Worm (Caenorhabditis elegans) whole organism, early embryonic: ENCODE measurements around the gene F46B6.9.

Source experiments
- B0310.2 ChIP-seq: sonication (generic microtip); optimal IDR thresholded peaks from 2 replicates; lab custom pipeline; 2016; ENCODE audit warnings: mild to moderate bottlenecking, missing genetic modification characterization, missing compliant biosample characterization
- F13C5.2 ChIP-seq: sonication (generic microtip); optimal IDR thresholded peaks from 2 replicates; lab custom pipeline; 2017; ENCODE audit warnings: mild to moderate bottlenecking, missing genetic modification characterization, inconsistent platforms, missing compliant biosample characterization
- aly-1 ChIP-seq: sonication (generic microtip); optimal IDR thresholded peaks from 2 replicates; lab custom pipeline; 2016; ENCODE audit warnings: missing genetic modification characterization, missing compliant biosample characterization
- ama-1 ChIP-seq: fragments of 150-350 bp; optimal IDR thresholded peaks from 2 replicates; lab custom pipeline; 2014
- ceh-13 ChIP-seq: fragments of 200-800 bp; sonication (Bioruptor generic); optimal IDR thresholded peaks from 2 replicates; lab custom pipeline; 2018; ENCODE audit warnings: mild to moderate bottlenecking, missing genetic modification characterization, missing compliant biosample characterization
- ceh-36 ChIP-seq: sonication (generic microtip); optimal IDR thresholded peaks from 2 replicates; lab custom pipeline; 2016; ENCODE audit warnings: missing genetic modification characterization, inconsistent platforms, missing compliant biosample characterization
- ets-7 ChIP-seq: sonication (generic microtip); optimal IDR thresholded peaks from 2 replicates; lab custom pipeline; 2016; ENCODE audit warnings: missing genotype, missing genetic modification characterization, missing compliant biosample characterization
- flt-1 ChIP-seq: fragments of 200-800 bp; sonication (Bioruptor generic); IDR thresholded peaks from 2 replicates; pipeline ENCODE4 v1.3.6; 2022; ENCODE audit warnings: missing genetic modification characterization, missing compliant biosample characterization
- hmbx-1 ChIP-seq: sonication (generic microtip); optimal IDR thresholded peaks from 2 replicates; lab custom pipeline; 2016; ENCODE audit warnings: mild to moderate bottlenecking, missing genetic modification characterization, missing compliant biosample characterization
- hmg-4 ChIP-seq: fragments of 200-800 bp; sonication (Bioruptor generic); optimal IDR thresholded peaks from 2 replicates; lab custom pipeline; 2018; ENCODE audit warnings: mild to moderate bottlenecking, missing genetic modification characterization, missing compliant biosample characterization
- hnd-1 ChIP-seq: sonication (generic microtip); optimal IDR thresholded peaks from 2 replicates; lab custom pipeline; 2016; ENCODE audit warnings: missing genetic modification characterization, missing compliant biosample characterization
- pes-1 ChIP-seq: fragments of 200-800 bp; sonication (Bioruptor generic); IDR thresholded peaks from 2 replicates; pipeline ENCODE4 v1.3.6; 2022; ENCODE audit warnings: missing genetic modification reagents, missing genetic modification characterization, missing compliant biosample characterization
- scrt-1 ChIP-seq: fragments of 200-800 bp; sonication (Bioruptor generic); IDR thresholded peaks from 2 replicates; pipeline ENCODE4 v1.3.6; 2022; ENCODE audit warnings: missing genetic modification characterization, missing compliant biosample characterization
- sea-1 ChIP-seq: fragments of 200-800 bp; sonication (Bioruptor generic); conservative IDR thresholded peaks from 2 replicates; pipeline ENCODE4 v1.3.6; 2022; ENCODE audit warnings: missing genetic modification characterization, missing compliant biosample characterization
- tbx-11 ChIP-seq: fragments of 200-800 bp; sonication (Bioruptor generic); IDR thresholded peaks from 2 replicates; pipeline ENCODE4 v1.3.6; 2022; ENCODE audit warnings: missing genetic modification characterization, missing compliant biosample characterization
- tbx-37 ChIP-seq: fragments of 200-800 bp; sonication (Bioruptor generic); conservative IDR thresholded peaks from 2 replicates; pipeline ENCODE4 v1.3.6; 2022; ENCODE audit warnings: missing genetic modification reagents, missing genetic modification characterization, missing compliant biosample characterization
- tra-4 ChIP-seq: sonication (generic microtip); optimal IDR thresholded peaks from 2 replicates; lab custom pipeline; 2017; ENCODE audit warnings: missing genetic modification characterization, missing compliant biosample characterization

F46B6.9 gene

DNA sequence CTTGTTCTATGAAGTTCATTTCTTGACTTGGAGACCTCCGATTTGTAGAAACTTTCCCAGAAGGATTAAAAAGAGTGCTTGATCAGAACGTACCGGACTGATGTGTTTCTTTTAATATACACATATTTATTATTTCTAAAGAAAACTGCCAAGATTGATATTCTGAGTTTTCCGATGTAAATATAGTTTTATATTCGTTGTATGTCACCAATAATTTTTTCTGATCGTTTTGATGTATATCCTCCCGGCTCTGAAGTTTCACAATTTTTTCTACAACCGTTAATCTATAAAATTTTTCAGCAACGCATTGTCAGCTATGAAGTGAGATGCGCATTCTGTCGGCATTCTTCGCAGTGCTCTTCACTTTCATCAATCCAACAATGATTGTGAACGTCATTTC lies at the start of gene F46B6.9:
Gene F46B6.9 (plus strand): TSS at position 301 of the 400 bp plus-strand sequence.
- no peak for TF ChIP-seq ceh-36 (tag; lab: Kevin White, UChicago)
- no peak for TF ChIP-seq tra-4 (tag; lab: Kevin White, UChicago)
- TF ChIP-seq ama-1 (lab: Kevin White, UChicago) = no peak
- TF ChIP-seq hnd-1 = no peak
- no peak for TF ChIP-seq tbx-11 (GFP tag; lab: Robert Waterston, UW)
- TF ChIP-seq scrt-1 (GFP tag; lab: Robert Waterston, UW) = no peak
- TF ChIP-seq hmg-4 = no peak
- TF ChIP-seq tbx-37 = no peak
- TF ChIP-seq flt-1 = no peak
- no peak for TF ChIP-seq hmbx-1 (tag; lab: Kevin White, UChicago)
- no peak for TF ChIP-seq aly-1 (tag; lab: Kevin White, UChicago)
- no peak for TF ChIP-seq pes-1
- no peak for TF ChIP-seq ceh-13 (GFP tag; lab: Kevin White, UChicago)
- no peak for TF ChIP-seq B0310.2 (tag; lab: Kevin White, UChicago)
- no peak for TF ChIP-seq sea-1 (GFP tag; lab: Robert Waterston, UW)
- no peak for TF ChIP-seq ets-7

DNA sequence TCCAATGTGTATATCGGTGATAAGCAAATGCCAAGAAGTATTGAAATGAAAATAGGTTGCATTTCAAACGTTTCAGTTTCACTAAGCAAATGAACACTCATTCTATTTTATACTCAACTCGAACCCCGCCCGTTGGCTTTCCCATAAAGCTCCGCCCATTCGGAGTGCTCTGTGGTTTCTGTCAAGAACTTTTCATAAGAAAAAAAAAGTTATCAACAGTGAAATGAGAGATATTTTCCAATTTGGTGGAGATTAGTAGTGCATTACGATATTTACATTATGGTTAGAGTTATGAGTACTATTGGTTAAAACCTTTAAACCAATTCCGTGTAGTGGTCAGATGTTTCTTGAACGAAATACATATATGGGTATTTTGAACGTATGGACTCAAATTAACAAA lies 46.4 kb upstream of the F46B6.9 start, which contains the start of gene F58E6.4:
Gene F58E6.4 (minus strand): TSS at position 101 of the 400 bp plus-strand sequence.
- TF ChIP-seq B0310.2 (tag; lab: Kevin White, UChicago) = no peak
- TF ChIP-seq sea-1 (GFP tag; lab: Robert Waterston, UW) = no peak
- TF ChIP-seq ceh-13 (GFP tag; lab: Kevin White, UChicago) = no peak
- no peak for TF ChIP-seq hmg-4
- TF ChIP-seq pes-1 = no peak
- no peak for TF ChIP-seq ets-7
- no peak for TF ChIP-seq ceh-36 (tag; lab: Kevin White, UChicago)
- TF ChIP-seq ama-1 (lab: Kevin White, UChicago) = no peak
- no peak for TF ChIP-seq scrt-1 (GFP tag; lab: Robert Waterston, UW)

- no peak for TF ChIP-seq ceh-13 (GFP tag; lab: Kevin White, UChicago)
- TF ChIP-seq flt-1 = no peak
- no peak for TF ChIP-seq sea-1 (GFP tag; lab: Robert Waterston, UW)
- TF ChIP-seq hmbx-1 (tag; lab: Kevin White, UChicago) = no peak
- no peak for TF ChIP-seq ceh-36 (tag; lab: Kevin White, UChicago)
- TF ChIP-seq scrt-1 (GFP tag; lab: Robert Waterston, UW) = no peak
- no peak for TF ChIP-seq hnd-1
- TF ChIP-seq ets-7 = no peak
- no peak for TF ChIP-seq ama-1 (lab: Kevin White, UChicago)
- TF ChIP-seq F13C5.2 = no peak
- TF ChIP-seq pes-1 = no peak
- no peak for TF ChIP-seq tra-4 (tag; lab: Kevin White, UChicago)
- TF ChIP-seq aly-1 (tag; lab: Kevin White, UChicago) = no peak
- TF ChIP-seq tbx-37 = no peak
- no peak for TF ChIP-seq hmg-4
- TF ChIP-seq tbx-11 (GFP tag; lab: Robert Waterston, UW) = no peak
- TF ChIP-seq B0310.2 (tag; lab: Kevin White, UChicago) = no peak
Measured at ce11 chrV:9752918-9753317, 43.7 kb upstream of the F46B6.9 start, which contains the start of gene F58E6.6. Gene F58E6.6, minus strand, starts transcription at chrV:9753018.

DNA sequence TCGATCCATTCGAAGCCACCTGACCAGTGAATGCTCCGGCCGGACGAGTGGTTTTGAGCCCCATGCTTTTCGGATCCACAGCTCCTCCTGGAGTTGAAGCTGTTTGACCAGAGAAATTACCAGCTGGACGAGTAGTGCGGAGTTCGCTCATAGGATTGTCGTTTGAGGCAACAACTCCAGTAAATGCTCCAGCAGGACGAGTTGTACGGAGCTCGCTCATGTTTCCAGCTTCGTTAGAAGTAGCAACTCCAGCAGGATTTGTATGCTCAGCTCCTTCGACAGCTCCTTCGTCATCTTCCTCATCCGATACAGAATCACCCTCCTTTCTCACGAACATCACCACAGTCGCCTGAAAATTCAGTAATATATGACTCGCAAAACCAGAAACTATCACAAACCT lies 43.1 kb upstream of the F46B6.9 start:
- TF ChIP-seq sea-1 (GFP tag; lab: Robert Waterston, UW) (no peak), tra-4 (tag; lab: Kevin White, UChicago) (no peak), ets-7 (no peak)

ce11 chrV:9754459-9754858 lies 42.2 kb upstream of the F46B6.9 start, which contains the start of gene F58E6.5:
Gene F58E6.5, minus strand, starts transcription at chrV:9754559.
- TF ChIP-seq flt-1 (no peak), ama-1 (lab: Kevin White, UChicago) (no peak), hmbx-1 (tag; lab: Kevin White, UChicago) (no peak), aly-1 (tag; lab: Kevin White, UChicago) (no peak), scrt-1 (GFP tag; lab: Robert Waterston, UW) (no peak), tbx-37 (no peak), tbx-11 (GFP tag; lab: Robert Waterston, UW) (no peak), tra-4 (tag; lab: Kevin White, UChicago) (no peak)

- TF ChIP-seq flt-1 (no peak), sea-1 (GFP tag; lab: Robert Waterston, UW) (no peak), tbx-11 (GFP tag; lab: Robert Waterston, UW) (no peak), pes-1 (no peak), hnd-1 (no peak), ets-7 (no peak), ceh-13 (GFP tag; lab: Kevin White, UChicago) (no peak), ceh-36 (tag; lab: Kevin White, UChicago) (no peak), ama-1 (lab: Kevin White, UChicago) (no peak), tra-4 (tag; lab: Kevin White, UChicago) (no peak), F13C5.2 (no peak), hmbx-1 (tag; lab: Kevin White, UChicago) (no peak), tbx-37 (no peak)
Measured at ce11 chrV:9755725-9756124, 40.9 kb upstream of the F46B6.9 start, which contains the start of gene F58E6.8. Gene F58E6.8, minus strand, starts transcription at chrV:9755825.

- TF ChIP-seq hnd-1 = no peak
- no peak for TF ChIP-seq hmbx-1 (tag; lab: Kevin White, UChicago)
- no peak for TF ChIP-seq tbx-11 (GFP tag; lab: Robert Waterston, UW)
- no peak for TF ChIP-seq aly-1 (tag; lab: Kevin White, UChicago)
Measured at ce11 chrV:9756242-9756641, 40.4 kb upstream of the F46B6.9 start, which contains the start of gene hrg-3. Gene hrg-3, plus strand, starts transcription at chrV:9756468.

- no peak for TF ChIP-seq flt-1
- no peak for TF ChIP-seq ets-7
- TF ChIP-seq tbx-11 (GFP tag; lab: Robert Waterston, UW) = no peak
- TF ChIP-seq hmg-4 = no peak
- TF ChIP-seq B0310.2 (tag; lab: Kevin White, UChicago) = no peak
- no peak for TF ChIP-seq hmbx-1 (tag; lab: Kevin White, UChicago)
- no peak for TF ChIP-seq ceh-36 (tag; lab: Kevin White, UChicago)
- TF ChIP-seq hnd-1 = no peak
- TF ChIP-seq tra-4 (tag; lab: Kevin White, UChicago) = no peak
Measured at ce11 chrV:9757884-9758283, 38.8 kb upstream of the F46B6.9 start, which contains the start of gene F58E6.11. Gene F58E6.11, minus strand, starts transcription at chrV:9757984.
